Worm (Caenorhabditis elegans) whole organism, L4/young adult: ENCODE data around the gene F14F9.6.

Source experiments
- dao-5 ChIP-seq: sonication (generic microtip); optimal IDR thresholded peaks from 2 replicates; lab custom pipeline; 2016; ENCODE audit warnings: missing genotype, missing genetic modification characterization, moderate library complexity, missing compliant biosample characterization
- him-1 ChIP-seq: sonication (generic microtip); optimal IDR thresholded peaks from 2 replicates; lab custom pipeline; 2016; ENCODE audit warnings: missing genotype, missing genetic modification reagents, missing genetic modification characterization, missing compliant biosample characterization

DNA sequence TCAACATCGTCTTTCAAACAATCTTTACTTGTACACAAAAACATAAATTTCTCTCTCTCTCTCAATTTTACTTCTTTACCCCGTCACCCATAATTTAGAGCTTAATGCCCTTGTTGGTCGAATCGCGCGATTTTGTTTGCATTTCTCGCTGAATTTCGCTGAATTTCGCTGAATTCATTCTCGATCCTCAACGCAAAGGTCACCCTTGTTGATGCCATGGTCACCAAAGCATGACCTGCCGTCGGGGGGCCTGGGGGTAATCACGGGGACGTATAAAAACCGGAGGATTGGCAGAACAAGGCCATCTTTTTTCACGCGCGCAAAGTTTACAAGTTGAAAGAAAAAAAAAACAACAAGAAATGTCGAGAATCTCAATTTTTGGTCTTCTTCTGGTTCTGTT lies 16.3 kb downstream of the F14F9.6 start, which contains the start of gene F14F9.8:
- TF ChIP-seq dao-5 (no peak), him-1 (tag; lab: Kevin White, UChicago) (no peak)
